Worm (Caenorhabditis elegans) whole organism, L1 larva: Measurements from ENCODE around the gene pah-1.
A peak's percentile ranks its signal among the peaks of the same experiment; 100 is the strongest.

Experiments
- C34B4.2 ChIP-seq: sonication (generic microtip); optimal IDR thresholded peaks from 2 replicates; lab custom pipeline; 2017; ENCODE audit warnings: mild to moderate bottlenecking, missing genetic modification characterization, missing compliant biosample characterization
- alr-1 ChIP-seq: fragments of 200-800 bp; sonication (Bioruptor generic); optimal IDR thresholded peaks from 2 replicates; lab custom pipeline; 2018; ENCODE audit warnings: borderline replicate concordance, mild to moderate bottlenecking, missing genetic modification characterization, missing compliant biosample characterization
- ama-1 ChIP-seq: fragments of 150-350 bp; optimal IDR thresholded peaks from 2 replicates; lab custom pipeline; 2014
- blmp-1 ChIP-seq: fragments of 150-350 bp; optimal IDR thresholded peaks from 2 replicates; lab custom pipeline; 2014; ENCODE audit warnings: missing biosample characterization, missing genetic modification characterization
- efl-1 ChIP-seq, 4 experiments: fragments of 150-350 bp; optimal IDR thresholded peaks in 3 of 4; peaks in 1 of 4; 1 replicate in 1 of 4; 2 replicates in 3 of 4; lab custom pipeline; 2014; ENCODE audit warnings: missing biosample characterization in 2 of 4, missing genetic modification characterization in 2 of 4, missing genetic modification reagents in 2 of 4
- egl-27 ChIP-seq, 2 experiments: fragments of 150-350 bp in 1 of 2; sonication (generic microtip); optimal IDR thresholded peaks; 3 replicates each; lab custom pipeline; 2017 to 2018; ENCODE audit warnings: missing biosample characterization in 2 of 2, missing genetic modification characterization in 2 of 2, missing genetic modification reagents in 2 of 2
- elt-2 ChIP-seq: sonication (generic microtip); optimal IDR thresholded peaks from 2 replicates; lab custom pipeline; 2016; ENCODE audit warnings: missing genetic modification characterization, mild to moderate bottlenecking, inconsistent platforms, missing compliant biosample characterization, missing genetic modification reagents
- fkh-10 ChIP-seq: sonication (generic microtip); optimal IDR thresholded peaks from 2 replicates; lab custom pipeline; 2017; ENCODE audit warnings: missing biosample characterization, missing genetic modification reagents, missing genetic modification characterization
- fkh-4 ChIP-seq: sonication (generic microtip); optimal IDR thresholded peaks from 2 replicates; lab custom pipeline; 2016; ENCODE audit warnings: missing compliant biosample characterization, missing genetic modification characterization, borderline replicate concordance
- fos-1 ChIP-seq: fragments of 150-350 bp; optimal IDR thresholded peaks from 2 replicates; lab custom pipeline; 2014; ENCODE audit warnings: missing biosample characterization, missing genetic modification characterization
- hlh-4 ChIP-seq: sonication (generic microtip); optimal IDR thresholded peaks from 2 replicates; lab custom pipeline; 2016; ENCODE audit warnings: mild to moderate bottlenecking, missing genetic modification characterization, missing compliant biosample characterization
- jun-1 ChIP-seq: fragments of 150-350 bp; optimal IDR thresholded peaks from 2 replicates; lab custom pipeline; 2014; ENCODE audit warnings: missing biosample characterization, missing genetic modification reagents, missing genetic modification characterization
- lin-13 ChIP-seq: fragments of 150-350 bp; optimal IDR thresholded peaks from 2 replicates; lab custom pipeline; 2014; ENCODE audit warnings: missing biosample characterization, missing genetic modification reagents, missing genetic modification characterization
- lin-14 ChIP-seq: fragments of 200-800 bp; sonication (Bioruptor generic); optimal IDR thresholded peaks from 2 replicates; lab custom pipeline; 2018; ENCODE audit warnings: mild to moderate bottlenecking, missing genetic modification characterization, moderate library complexity, missing compliant biosample characterization
- lin-39 ChIP-seq: fragments of 150-350 bp; optimal IDR thresholded peaks from 2 replicates; lab custom pipeline; 2014; ENCODE audit warnings: missing biosample characterization, missing genetic modification reagents, missing genetic modification characterization
- lir-3 ChIP-seq: sonication (generic microtip); optimal IDR thresholded peaks from 2 replicates; lab custom pipeline; 2016; ENCODE audit warnings: mild to moderate bottlenecking, missing genetic modification characterization, moderate library complexity, missing compliant biosample characterization; ENCODE audit not compliant: poor library complexity
- lsy-2 ChIP-seq, 2 experiments: fragments of 150-350 bp; optimal IDR thresholded peaks; 2 replicates each; lab custom pipeline; 2014; ENCODE audit warnings: missing biosample characterization in 2 of 2, missing genetic modification characterization in 2 of 2
- mab-9 ChIP-seq: fragments of 200-800 bp; sonication (Bioruptor generic); IDR thresholded peaks from 2 replicates; pipeline ENCODE4 v1.3.6; 2022; ENCODE audit warnings: missing genetic modification reagents, missing genetic modification characterization, missing compliant biosample characterization
- mdl-1 ChIP-seq, 2 experiments: fragments of 150-350 bp; optimal IDR thresholded peaks; 2 replicates each; lab custom pipeline; 2014 to 2017; ENCODE audit warnings: missing biosample characterization in 2 of 2, missing genetic modification characterization in 2 of 2, inconsistent platforms in 1 of 2
- mef-2 ChIP-seq: fragments of 150-350 bp; optimal IDR thresholded peaks from 2 replicates; lab custom pipeline; 2014; ENCODE audit warnings: missing biosample characterization, missing genetic modification characterization
- nhr-19 ChIP-seq: fragments of 200-800 bp; sonication (Bioruptor generic); conservative IDR thresholded peaks from 2 replicates; pipeline ENCODE4 v1.3.6; 2022; ENCODE audit warnings: missing genetic modification characterization, missing compliant biosample characterization
- nhr-47 ChIP-seq: sonication (generic microtip); optimal IDR thresholded peaks from 2 replicates; lab custom pipeline; 2016; ENCODE audit warnings: mild to moderate bottlenecking, missing genetic modification characterization, moderate library complexity, missing compliant biosample characterization
- nhr-76 ChIP-seq: sonication (generic microtip); optimal IDR thresholded peaks from 2 replicates; lab custom pipeline; 2017; ENCODE audit warnings: missing biosample characterization, missing genetic modification characterization
- nhr-84 ChIP-seq: sonication (generic microtip); optimal IDR thresholded peaks from 2 replicates; lab custom pipeline; 2017; ENCODE audit warnings: missing biosample characterization, missing genetic modification characterization
- nhr-85 ChIP-seq: sonication (generic microtip); peaks from one replicate; lab custom pipeline; 2016; ENCODE audit warnings: missing genetic modification characterization, inconsistent platforms, missing compliant biosample characterization
- pag-3 ChIP-seq: sonication (generic microtip); optimal IDR thresholded peaks from 2 replicates; lab custom pipeline; 2017; ENCODE audit warnings: missing genetic modification characterization, mild to moderate bottlenecking, missing compliant biosample characterization, antibody characterized with exemption, borderline replicate concordance; ENCODE audit not compliant: insufficient read depth
- skn-1 ChIP-seq: fragments of 150-350 bp; optimal IDR thresholded peaks from 2 replicates; lab custom pipeline; 2014; ENCODE audit warnings: missing biosample characterization, missing genetic modification characterization
- snu-23 ChIP-seq: sonication (generic microtip); optimal IDR thresholded peaks from 2 replicates; lab custom pipeline; 2016; ENCODE audit warnings: missing genetic modification characterization, missing compliant biosample characterization
- sox-4 ChIP-seq: sonication (generic microtip); optimal IDR thresholded peaks from 2 replicates; lab custom pipeline; 2016; ENCODE audit warnings: missing genetic modification characterization, missing compliant biosample characterization
- sup-37 ChIP-seq: fragments of 200-800 bp; sonication (Bioruptor generic); optimal IDR thresholded peaks from 2 replicates; lab custom pipeline; 2018; ENCODE audit warnings: mild to moderate bottlenecking, missing genetic modification characterization, missing compliant biosample characterization
- unc-130 ChIP-seq: fragments of 150-350 bp; optimal IDR thresholded peaks from 2 replicates; lab custom pipeline; 2017; ENCODE audit warnings: missing biosample characterization, missing genetic modification characterization, inconsistent platforms
- unc-62 ChIP-seq: fragments of 150-350 bp; optimal IDR thresholded peaks from 2 replicates; lab custom pipeline; 2014; ENCODE audit warnings: missing biosample characterization, missing genetic modification reagents, missing genetic modification characterization
- unc-86 ChIP-seq: sonication (generic microtip); optimal IDR thresholded peaks from 2 replicates; lab custom pipeline; 2016; ENCODE audit warnings: missing genetic modification characterization, missing compliant biosample characterization
- zag-1 ChIP-seq: fragments of 150-350 bp; optimal IDR thresholded peaks from 2 replicates; lab custom pipeline; 2014; ENCODE audit warnings: missing biosample characterization, missing genetic modification characterization

Gene pah-1

DNA sequence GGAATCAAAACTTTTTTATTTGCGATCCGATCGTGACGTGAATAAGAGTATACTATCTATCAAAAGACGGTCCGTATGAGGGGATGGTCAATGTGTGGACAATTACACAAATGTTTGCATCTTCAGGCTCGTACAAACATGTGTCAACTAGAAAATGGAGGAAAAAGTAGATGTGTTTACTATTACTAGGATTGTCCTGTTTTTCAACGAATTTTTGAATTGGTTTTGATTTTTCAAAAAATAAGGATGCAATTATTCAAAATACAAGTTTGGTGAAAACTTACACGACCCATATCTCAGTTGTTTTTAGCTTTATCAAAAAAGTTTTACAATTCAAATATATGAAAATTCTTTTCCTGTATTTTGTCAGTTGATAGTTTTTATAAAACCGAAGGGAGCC lies 11.5 kb downstream of the pah-1 start, which contains the start of gene K08F8.7:
K08F8.7 (minus strand) TSS at position 101 of the 400 bp plus-strand sequence.
- TF ChIP-seq lin-39 (tag; lab: Kevin White, UChicago) (no peak), fkh-10 (GFP tag; lab: Kevin White, UChicago) (no peak), alr-1 (tag; lab: Kevin White, UChicago) (no peak), egl-27 (tag; optimal IDR thresholded peaks at IDR 0.05; lab: Kevin White, UChicago) (no peak), lir-3 (no peak), ama-1 (lab: Kevin White, UChicago) (no peak), sox-4 (tag; lab: Kevin White, UChicago) (no peak), snu-23 (GFP tag; lab: Kevin White, UChicago) (no peak), mdl-1 (tag; optimal IDR thresholded peaks at IDR 0.05; lab: Kevin White, UChicago) (no peak), unc-130 (tag; lab: Kevin White, UChicago) (no peak), nhr-47 (tag; lab: Kevin White, UChicago) (no peak), elt-2 (tag; lab: Kevin White, UChicago) (no peak)

- TF ChIP-seq nhr-85 (tag; lab: Kevin White, UChicago) (no peak), sup-37 (GFP tag; lab: Kevin White, UChicago) (no peak), fos-1 (tag; lab: Kevin White, UChicago) (no peak), lir-3 (no peak), nhr-19 (no peak), hlh-4 (tag; lab: Kevin White, UChicago) (no peak), unc-62 (GFP tag; lab: Kevin White, UChicago) (no peak), alr-1 (tag; lab: Kevin White, UChicago) (no peak), jun-1 (tag; lab: Kevin White, UChicago) (no peak), mef-2 (tag; lab: Kevin White, UChicago) (no peak), fkh-4 (tag; lab: Kevin White, UChicago) (no peak), elt-2 (tag; lab: Kevin White, UChicago) (no peak), efl-1 (optimal IDR thresholded peaks at IDR 0.05; lab: Kevin White, UChicago) (no peak), efl-1 (GFP tag; optimal IDR thresholded peaks at IDR 0.05 in 1 of 2; lab: Kevin White, UChicago) (no peak), nhr-84 (no peak)
Measured at ce11 chrII:8751686-8752085, 15.1 kb downstream of the pah-1 start, which contains the start of gene atf-2. TSS of gene atf-2 (plus strand) at chrII:8751986.

DNA sequence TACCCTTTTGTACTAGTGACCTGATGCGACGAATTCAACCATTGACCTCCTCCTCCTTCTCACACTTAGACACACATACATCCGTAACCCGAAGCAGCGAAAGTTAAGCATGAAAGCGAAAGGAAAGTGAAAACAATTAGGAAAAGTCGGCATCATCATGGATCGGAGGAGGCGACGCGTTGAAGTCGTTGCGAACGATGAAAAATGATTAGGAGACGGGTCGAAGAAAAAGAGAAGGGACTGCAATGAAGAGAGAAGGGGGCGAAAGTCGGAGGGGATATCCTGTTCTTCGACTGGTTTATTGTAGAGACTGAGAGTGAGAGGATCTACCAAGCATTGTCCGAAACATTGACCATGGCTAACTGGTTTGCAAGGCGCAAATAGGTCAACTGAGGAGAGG lies 15.8 kb downstream of the pah-1 start:
- TF ChIP-seq lin-13 (GFP tag; lab: Kevin White, UChicago) = no peak
- TF ChIP-seq efl-1 (optimal IDR thresholded peaks at IDR 0.05; lab: Kevin White, UChicago) = no peak
- TF ChIP-seq efl-1 (GFP tag; optimal IDR thresholded peaks at IDR 0.05 in 1 of 2; lab: Kevin White, UChicago) = peak in 1 of 2 experiments; percentile 72
- no peak for TF ChIP-seq nhr-76 (tag; lab: Kevin White, UChicago)
- TF ChIP-seq alr-1 (tag; lab: Kevin White, UChicago) = no peak
- no peak for TF ChIP-seq unc-86 (tag; lab: Kevin White, UChicago)
- peak; percentile 53 for TF ChIP-seq jun-1 (tag; lab: Kevin White, UChicago)
- no peak for TF ChIP-seq snu-23 (GFP tag; lab: Kevin White, UChicago)
- peak; percentile 100 for TF ChIP-seq blmp-1

DNA sequence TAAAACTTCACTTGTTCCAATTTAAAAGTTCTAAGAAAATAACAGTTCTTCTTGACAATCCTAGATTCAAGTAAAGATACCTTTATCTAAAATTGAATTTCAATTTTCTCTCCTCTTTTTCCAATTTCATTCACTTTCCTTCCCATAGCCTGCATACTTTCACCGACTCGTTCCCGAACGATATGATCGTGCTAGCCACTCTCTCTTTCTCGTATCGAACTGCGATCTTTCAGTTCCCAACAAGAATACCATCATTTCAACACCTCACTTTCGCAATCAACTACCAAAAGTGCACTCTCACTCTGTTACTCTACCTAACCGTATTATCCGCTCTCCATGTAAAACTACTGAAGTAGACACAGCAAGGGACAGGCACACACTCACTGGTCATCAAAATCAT lies 16.7 kb downstream of the pah-1 start:
- TF ChIP-seq pag-3 (tag; lab: Kevin White, UChicago) (no peak), snu-23 (GFP tag; lab: Kevin White, UChicago) (peak; percentile 1), lin-14 (GFP tag; lab: Kevin White, UChicago) (peak; percentile 28), lsy-2 (tag; optimal IDR thresholded peaks at IDR 0.05; lab: Kevin White, UChicago) (no peak), blmp-1 (peak; percentile 95), alr-1 (tag; lab: Kevin White, UChicago) (no peak), fos-1 (tag; lab: Kevin White, UChicago) (no peak), mab-9 (GFP tag; lab: Robert Waterston, UW) (no peak), skn-1 (peak; percentile 60), C34B4.2 (tag; lab: Kevin White, UChicago) (no peak), zag-1 (tag; lab: Kevin White, UChicago) (no peak)
